Worm (Caenorhabditis elegans) whole organism, mixed stage, embryonic: ENCODE results near the gene F20B10.3.

ENCODE experiments used
- ces-1 ChIP-seq: fragments of 150-350 bp; optimal IDR thresholded peaks from 2 replicates; lab custom pipeline; 2014; ENCODE audit warnings: missing biosample characterization, missing genetic modification reagents, missing genetic modification characterization
- lin-13 ChIP-seq: fragments of 150-350 bp; optimal IDR thresholded peaks from 2 replicates; lab custom pipeline; 2014; ENCODE audit warnings: missing biosample characterization, missing genetic modification characterization

DNA sequence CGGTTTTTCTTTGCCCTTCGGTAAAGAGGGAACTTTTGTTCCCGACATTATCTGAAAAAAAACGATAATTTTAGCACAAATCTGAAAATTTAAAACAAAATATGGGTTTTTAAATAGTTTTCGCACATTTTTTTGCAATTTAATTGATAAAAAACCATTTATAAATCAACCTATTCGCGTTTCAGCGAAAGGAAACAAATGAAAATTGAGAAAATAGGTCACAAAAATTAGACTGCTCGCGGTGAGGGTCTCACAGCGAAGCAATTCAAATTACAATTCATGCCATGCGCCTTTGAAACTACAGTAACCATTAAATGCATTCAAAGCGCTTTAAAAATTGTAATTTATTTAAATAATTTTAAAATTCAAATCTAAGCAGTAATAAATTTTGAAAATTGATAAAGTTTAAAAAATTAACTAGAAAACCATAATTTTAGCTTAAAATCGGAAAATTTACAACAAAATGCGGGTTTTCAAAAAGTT lies 13.8 kb upstream of the F20B10.3 start, which contains the start of gene B0001.7:
- no peak for TF ChIP-seq lin-13 (tag; lab: Kevin White, UChicago)
- no peak for TF ChIP-seq ces-1
